Fruit fly (Drosophila melanogaster) S2 (cell line): ENCODE data around the gene Coprox.

Experiments used
- CG8478 ChIP-seq: fragments of >200 bp; optimal IDR thresholded peaks from 2 replicates; lab custom pipeline; 2018
- CTCF ChIP-seq, 2 experiments: fragments of >200 bp; optimal IDR thresholded peaks; 2 replicates each; lab custom pipeline; 2018

DNA sequence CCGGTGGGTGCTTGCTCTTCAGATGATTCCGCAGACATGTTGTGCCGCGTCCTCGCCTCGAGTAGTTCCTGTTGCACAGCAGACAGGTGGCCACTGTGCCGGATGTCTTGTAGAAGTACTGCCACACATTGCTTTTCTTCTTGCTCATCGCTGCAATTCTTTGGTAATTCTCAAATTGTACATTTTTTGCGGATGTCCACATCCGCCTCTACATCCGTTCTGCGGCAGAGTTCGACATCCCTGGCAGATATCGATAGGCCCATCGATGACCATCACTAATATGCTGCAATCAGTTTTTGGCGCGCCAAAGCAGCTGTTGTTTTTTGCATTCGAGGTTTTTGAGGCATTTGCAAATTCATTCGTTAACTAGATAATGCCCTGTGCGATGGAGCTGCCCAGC is 7.5 kb upstream of the Coprox start, which contains the start of the genes CG13775 and CG3430:
- TF ChIP-seq CG8478 (lab: Kevin White, UChicago): no peak
- TF ChIP-seq CTCF (optimal IDR thresholded peaks at IDR 0.05; lab: Kevin White, UChicago): no peak
